Worm (Caenorhabditis elegans) whole organism, L4/young adult: ENCODE measurements around the gene Y75B7B.1.

Source experiments
- W03F9.2 ChIP-seq: fragments of 150-350 bp; optimal IDR thresholded peaks from 2 replicates; lab custom pipeline; 2014; ENCODE audit warnings: missing biosample characterization, missing genetic modification characterization
- dao-5 ChIP-seq: sonication (generic microtip); optimal IDR thresholded peaks from 2 replicates; lab custom pipeline; 2016; ENCODE audit warnings: missing genotype, missing genetic modification characterization, moderate library complexity, missing compliant biosample characterization
- him-1 ChIP-seq: sonication (generic microtip); optimal IDR thresholded peaks from 2 replicates; lab custom pipeline; 2016; ENCODE audit warnings: missing genotype, missing genetic modification reagents, missing genetic modification characterization, missing compliant biosample characterization

- no peak for TF ChIP-seq him-1
- TF ChIP-seq dao-5 (tag; lab: Kevin White, UChicago), result no peak
- no peak for TF ChIP-seq W03F9.2 (tag; lab: Kevin White, UChicago)
These were observed 47.2 kb downstream of the Y75B7B.1 start, which contains the start of gene F16B3.3 for ce11 chrV:1317869-1318354.
